Worm (Caenorhabditis elegans) whole organism, early embryonic: ENCODE data around the gene pqn-16.

ENCODE experiments used
- F13C5.2 ChIP-seq: sonication (generic microtip); optimal IDR thresholded peaks from 2 replicates; lab custom pipeline; 2017; ENCODE audit warnings: mild to moderate bottlenecking, missing genetic modification characterization, inconsistent platforms, missing compliant biosample characterization
- aly-1 ChIP-seq: sonication (generic microtip); optimal IDR thresholded peaks from 2 replicates; lab custom pipeline; 2016; ENCODE audit warnings: missing genetic modification characterization, missing compliant biosample characterization
- ama-1 ChIP-seq: fragments of 150-350 bp; optimal IDR thresholded peaks from 2 replicates; lab custom pipeline; 2014
- ceh-13 ChIP-seq: fragments of 200-800 bp; sonication (Bioruptor generic); optimal IDR thresholded peaks from 2 replicates; lab custom pipeline; 2018; ENCODE audit warnings: mild to moderate bottlenecking, missing genetic modification characterization, missing compliant biosample characterization
- hmg-4 ChIP-seq: fragments of 200-800 bp; sonication (Bioruptor generic); optimal IDR thresholded peaks from 2 replicates; lab custom pipeline; 2018; ENCODE audit warnings: mild to moderate bottlenecking, missing genetic modification characterization, missing compliant biosample characterization
- tbx-11 ChIP-seq: fragments of 200-800 bp; sonication (Bioruptor generic); IDR thresholded peaks from 2 replicates; pipeline ENCODE4 v1.3.6; 2022; ENCODE audit warnings: missing genetic modification characterization, missing compliant biosample characterization
- tra-4 ChIP-seq: sonication (generic microtip); optimal IDR thresholded peaks from 2 replicates; lab custom pipeline; 2017; ENCODE audit warnings: missing genetic modification characterization, missing compliant biosample characterization

- TF ChIP-seq ama-1 (lab: Kevin White, UChicago) (no peak), hmg-4 (no peak), aly-1 (tag; lab: Kevin White, UChicago) (no peak), F13C5.2 (tag; lab: Kevin White, UChicago) (no peak), tbx-11 (GFP tag; lab: Robert Waterston, UW) (no peak), tra-4 (tag; lab: Kevin White, UChicago) (no peak), ceh-13 (GFP tag; lab: Kevin White, UChicago) (no peak)
Measured at ce11 chrV:9130766-9131165, 43.1 kb upstream of the pqn-16 start, which contains the start of gene F21C10.19.
